Worm (Caenorhabditis elegans): ENCODE results near the gene F48G7.10.

F48G7.10 gene

ce11 chrV:652940-653339, 18.2 kb upstream of the F48G7.10 start, which contains the start of gene srj-5:
Gene srj-5, minus strand, starts transcription at chrV:653040.
- TF ChIP-seq W03F9.2 (tag; optimal IDR thresholded peaks at IDR 0.05) (no peak), him-1 (tag; optimal IDR thresholded peaks at IDR 0.05) (no peak), dao-5 (tag; optimal IDR thresholded peaks at IDR 0.05) (no peak)

- TF ChIP-seq dao-5 (tag; optimal IDR thresholded peaks at IDR 0.05) (no peak), W03F9.2 (tag; optimal IDR thresholded peaks at IDR 0.05) (no peak), him-1 (tag; optimal IDR thresholded peaks at IDR 0.05) (no peak)
Observed at ce11 chrV:646888-647287, 12.1 kb upstream of the F48G7.10 start, which contains the start of gene ugt-42. Gene ugt-42, plus strand, starts transcription at chrV:647188.

- TF ChIP-seq him-1 (tag; optimal IDR thresholded peaks at IDR 0.05) (no peak), dao-5 (tag; optimal IDR thresholded peaks at IDR 0.05) (no peak), W03F9.2 (tag; optimal IDR thresholded peaks at IDR 0.05) (no peak)
Observed at ce11 chrV:646129-646528, 11.4 kb upstream of the F48G7.10 start, which contains the start of gene F48G7.12. Gene F48G7.12, minus strand, starts transcription at chrV:646229.

- TF ChIP-seq W03F9.2 (tag; optimal IDR thresholded peaks at IDR 0.05) (no peak), him-1 (tag; optimal IDR thresholded peaks at IDR 0.05) (no peak), dao-5 (tag; optimal IDR thresholded peaks at IDR 0.05) (no peak)
Observed at ce11 chrV:642750-643149, 8.0 kb upstream of the F48G7.10 start, which contains the start of gene nhr-190. Gene nhr-190, minus strand, starts transcription at chrV:642924.

- no peak for TF ChIP-seq him-1 (tag; optimal IDR thresholded peaks at IDR 0.05)
- no peak for TF ChIP-seq W03F9.2 (tag; optimal IDR thresholded peaks at IDR 0.05)
- no peak for TF ChIP-seq dao-5 (tag; optimal IDR thresholded peaks at IDR 0.05)
Observed at ce11 chrV:638328-638727, 3.6 kb upstream of the F48G7.10 start, which contains the start of gene srj-37. Gene srj-37, plus strand, starts transcription at chrV:638628.

ce11 chrV:636281-636680, 1.5 kb upstream of the F48G7.10 start, which contains the start of gene pals-31:
Gene pals-31, plus strand, starts transcription at chrV:636581.
- no peak for TF ChIP-seq W03F9.2 (tag; optimal IDR thresholded peaks at IDR 0.05)
- no peak for TF ChIP-seq him-1 (tag; optimal IDR thresholded peaks at IDR 0.05)
- TF ChIP-seq dao-5 (tag; optimal IDR thresholded peaks at IDR 0.05) = no peak

- no peak for TF ChIP-seq dao-5 (tag; optimal IDR thresholded peaks at IDR 0.05)
- TF ChIP-seq W03F9.2 (tag; optimal IDR thresholded peaks at IDR 0.05) = no peak
- no peak for TF ChIP-seq him-1 (tag; optimal IDR thresholded peaks at IDR 0.05)
Observed at ce11 chrV:635630-636029, 875 bp upstream of the F48G7.10 start.

ce11 chrV:631832-632231, 2.9 kb downstream of the F48G7.10 start:
- no peak for TF ChIP-seq dao-5 (tag; optimal IDR thresholded peaks at IDR 0.05)
- TF ChIP-seq W03F9.2 (tag; optimal IDR thresholded peaks at IDR 0.05) = no peak
- no peak for TF ChIP-seq him-1 (tag; optimal IDR thresholded peaks at IDR 0.05)

- TF ChIP-seq him-1 (tag; optimal IDR thresholded peaks at IDR 0.05) (no peak), dao-5 (tag; optimal IDR thresholded peaks at IDR 0.05) (no peak), W03F9.2 (tag; optimal IDR thresholded peaks at IDR 0.05) (no peak)
Observed at ce11 chrV:628527-628926, 6.2 kb downstream of the F48G7.10 start, which contains the start of gene F48G7.9. Gene F48G7.9, minus strand, starts transcription at chrV:628627.

ce11 chrV:627585-627984, 7.2 kb downstream of the F48G7.10 start, which contains the start of gene F48G7.8:
Gene F48G7.8, minus strand, starts transcription at chrV:627685.
- TF ChIP-seq W03F9.2 (tag; optimal IDR thresholded peaks at IDR 0.05) = no peak
- TF ChIP-seq him-1 (tag; optimal IDR thresholded peaks at IDR 0.05) = no peak
- TF ChIP-seq dao-5 (tag; optimal IDR thresholded peaks at IDR 0.05) = no peak

ce11 chrV:626321-626720, 8.4 kb downstream of the F48G7.10 start, which contains the start of gene F48G7.7:
Gene F48G7.7, minus strand, starts transcription at chrV:626421.
- TF ChIP-seq dao-5 (tag; optimal IDR thresholded peaks at IDR 0.05) (no peak), him-1 (tag; optimal IDR thresholded peaks at IDR 0.05) (no peak), W03F9.2 (tag; optimal IDR thresholded peaks at IDR 0.05) (no peak)

ce11 chrV:624922-625321, 9.8 kb downstream of the F48G7.10 start, which contains the start of gene srt-17:
Gene srt-17, minus strand, starts transcription at chrV:625022.
- TF ChIP-seq dao-5 (tag; optimal IDR thresholded peaks at IDR 0.05) (no peak), him-1 (tag; optimal IDR thresholded peaks at IDR 0.05) (no peak)

ce11 chrV:622902-623301, 11.9 kb downstream of the F48G7.10 start, which contains the start of gene F48G7.5:
Gene F48G7.5, minus strand, starts transcription at chrV:622935.
- TF ChIP-seq him-1 (tag; optimal IDR thresholded peaks at IDR 0.05) = no peak
- TF ChIP-seq W03F9.2 (tag; optimal IDR thresholded peaks at IDR 0.05) = no peak
- no peak for TF ChIP-seq dao-5 (tag; optimal IDR thresholded peaks at IDR 0.05)

- no peak for TF ChIP-seq him-1 (tag; optimal IDR thresholded peaks at IDR 0.05)
Observed at ce11 chrV:620987-621386, 13.8 kb downstream of the F48G7.10 start.

ce11 chrV:619054-619453, 15.7 kb downstream of the F48G7.10 start, which contains the start of gene F48G7.4:
Gene F48G7.4, plus strand, starts transcription at chrV:619453.
- TF ChIP-seq dao-5 (tag; optimal IDR thresholded peaks at IDR 0.05) (no peak), W03F9.2 (tag; optimal IDR thresholded peaks at IDR 0.05) (peak; percentile 36)
